Worm (Caenorhabditis elegans) whole organism, mixed stage, embryonic: Measurements from ENCODE around the gene aagr-1.

ENCODE experiments used
- bed-3 ChIP-seq: fragments of 200-800 bp; sonication (Bioruptor generic); optimal IDR thresholded peaks from 3 replicates; lab custom pipeline; 2018; ENCODE audit warnings: mild to moderate bottlenecking, missing genetic modification characterization, moderate library complexity, missing compliant biosample characterization
- drap-1 ChIP-seq: fragments of 200-800 bp; sonication (Bioruptor generic); optimal IDR thresholded peaks from 3 replicates; lab custom pipeline; 2018; ENCODE audit warnings: mild to moderate bottlenecking, missing genetic modification characterization, missing compliant biosample characterization
- lin-13 ChIP-seq: fragments of 150-350 bp; optimal IDR thresholded peaks from 2 replicates; lab custom pipeline; 2014; ENCODE audit warnings: missing biosample characterization, missing genetic modification characterization
- nhr-28 ChIP-seq: fragments of 150-350 bp; optimal IDR thresholded peaks from 2 replicates; lab custom pipeline; 2014; ENCODE audit warnings: missing biosample characterization, missing genetic modification characterization
- unc-62 ChIP-seq: fragments of 150-350 bp; optimal IDR thresholded peaks from 2 replicates; lab custom pipeline; 2014; ENCODE audit warnings: missing biosample characterization, missing genetic modification reagents, missing genetic modification characterization
- ztf-11 ChIP-seq: fragments of 150-350 bp; optimal IDR thresholded peaks from 2 replicates; lab custom pipeline; 2014; ENCODE audit warnings: missing biosample characterization, missing genetic modification characterization

- TF ChIP-seq drap-1 (GFP tag; lab: Kevin White, UChicago) = no peak
- no peak for TF ChIP-seq nhr-28 (tag; lab: Kevin White, UChicago)
- no peak for TF ChIP-seq lin-13 (tag; lab: Kevin White, UChicago)
- TF ChIP-seq unc-62 (GFP tag; lab: Kevin White, UChicago) = no peak
- no peak for TF ChIP-seq bed-3 (GFP tag; lab: Kevin White, UChicago)
- no peak for TF ChIP-seq ztf-11 (tag; lab: Kevin White, UChicago)
Observed at ce11 chrIV:8359716-8360407, 6.5 kb upstream of the aagr-1 start, which contains the start of gene D2096.5.
